Worm (Caenorhabditis elegans): ENCODE results near the gene C01G5.3.
A peak's percentile ranks its signal among the peaks of the same experiment; 100 is the strongest.

The C01G5.3 gene

DNA sequence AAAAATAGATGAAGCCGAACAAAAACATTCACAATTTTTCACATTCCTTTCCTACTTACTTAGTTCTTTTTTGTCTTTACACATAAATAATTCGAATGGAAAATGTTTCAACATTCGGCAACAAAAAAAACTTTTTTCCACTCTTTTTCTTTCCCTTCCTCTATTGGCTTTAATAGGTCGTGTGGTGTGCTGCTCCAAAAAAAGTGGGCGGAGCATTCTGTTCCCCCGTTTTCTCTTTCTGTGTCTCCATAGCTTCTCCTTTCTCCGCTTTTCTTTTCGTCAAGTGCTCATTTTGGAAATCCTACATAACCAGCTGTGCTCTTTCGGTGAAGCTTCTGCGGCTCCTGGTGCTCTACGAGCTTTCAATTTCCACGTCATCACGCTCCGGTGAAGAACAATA lies 5.4 kb downstream of the C01G5.3 start, which contains the start of gene C01G5.25:
TSS of gene C01G5.25 (plus strand) at position 250 of the 400 bp plus-strand sequence.
- no peak for TF ChIP-seq ztf-23 (GFP tag; IDR thresholded peaks at IDR 0.05)
- no peak for TF ChIP-seq flt-1 (GFP tag; IDR thresholded peaks at IDR 0.05)
- TF ChIP-seq med-1 (GFP tag; optimal IDR thresholded peaks at IDR 0.05; ENCODE audit: insufficient read depth) = no peak
- TF ChIP-seq klf-2 (GFP tag; conservative IDR thresholded peaks at IDR 0.05) = no peak
- TF ChIP-seq ref-1 (GFP tag; conservative IDR thresholded peaks at IDR 0.05) = no peak
- TF ChIP-seq T22C8.4 (GFP tag; IDR thresholded peaks at IDR 0.05) = no peak
- TF ChIP-seq cog-1 (tag; optimal IDR thresholded peaks at IDR 0.05) = no peak
- TF ChIP-seq ztf-29 (GFP tag; IDR thresholded peaks at IDR 0.05) = no peak
- no peak for TF ChIP-seq tab-1 (GFP tag; IDR thresholded peaks at IDR 0.05)

DNA sequence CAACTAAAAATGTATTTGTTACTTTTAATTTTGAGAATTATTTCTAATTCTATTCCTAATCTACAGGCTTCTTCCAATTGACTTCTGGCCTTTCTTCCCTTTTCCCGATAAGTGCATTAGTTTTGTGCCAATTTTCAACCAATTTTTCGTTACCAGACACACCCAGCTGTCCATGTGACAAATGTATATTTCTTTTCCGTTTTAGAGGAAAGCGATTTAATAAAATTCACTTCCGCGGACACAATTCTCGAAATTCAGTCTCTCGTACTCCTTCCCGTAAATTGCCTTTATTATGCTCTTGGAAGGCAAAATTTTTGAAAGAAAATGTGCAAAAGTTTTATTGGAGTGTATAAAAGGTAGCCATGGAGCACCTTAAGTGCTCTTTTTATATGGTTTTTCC lies 7.0 kb downstream of the C01G5.3 start:
- TF ChIP-seq T22C8.4 (GFP tag; IDR thresholded peaks at IDR 0.05) (no peak), ref-1 (GFP tag; conservative IDR thresholded peaks at IDR 0.05) (no peak), ztf-23 (GFP tag; IDR thresholded peaks at IDR 0.05) (no peak), flt-1 (GFP tag; IDR thresholded peaks at IDR 0.05) (no peak), ztf-29 (GFP tag; IDR thresholded peaks at IDR 0.05) (no peak)

DNA sequence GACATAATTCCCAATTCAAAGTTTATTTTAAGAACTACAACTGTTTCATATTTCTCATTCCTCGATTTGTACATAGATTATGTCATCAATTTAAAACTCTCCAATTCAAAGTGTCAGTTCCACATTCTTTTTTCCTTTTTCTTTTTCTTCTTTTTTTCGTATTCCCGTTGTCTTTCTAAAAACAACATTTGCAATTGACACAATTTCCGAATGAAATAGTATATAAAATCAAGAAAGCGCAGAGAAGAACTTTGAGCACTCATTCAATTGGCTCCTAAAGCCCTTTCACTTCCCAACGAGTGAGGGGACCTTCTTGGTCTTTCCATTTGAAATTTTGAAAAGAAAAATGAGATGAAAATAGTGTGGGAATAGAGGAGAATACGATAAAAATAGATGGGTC lies 11.4 kb downstream of the C01G5.3 start:
- TF ChIP-seq ref-1 (GFP tag; conservative IDR thresholded peaks at IDR 0.05) (no peak), ztf-23 (GFP tag; IDR thresholded peaks at IDR 0.05) (no peak), cog-1 (tag; optimal IDR thresholded peaks at IDR 0.05) (no peak), T22C8.4 (GFP tag; IDR thresholded peaks at IDR 0.05) (no peak)

DNA sequence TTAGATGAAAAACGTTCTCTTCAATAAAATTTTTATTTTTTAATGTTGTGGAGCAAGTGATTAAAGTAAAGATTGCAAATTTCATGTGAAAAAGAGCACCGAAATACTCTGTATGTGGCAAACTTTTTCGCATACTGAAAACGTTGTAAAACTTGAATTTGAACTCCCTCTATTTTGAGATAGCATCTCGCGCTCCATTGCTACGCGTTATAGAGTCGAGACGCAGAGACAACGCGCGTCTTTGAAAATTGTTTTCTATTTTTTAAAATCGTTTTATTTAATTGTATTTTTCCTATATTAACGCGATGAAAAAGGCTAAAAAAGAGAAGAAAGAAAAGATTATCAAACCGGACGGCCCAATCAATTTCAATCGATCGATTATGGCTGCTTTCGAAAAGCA lies 12.6 kb downstream of the C01G5.3 start, which contains the start of gene fan-1:
TSS of gene fan-1 (plus strand) at position 78 of the 400 bp plus-strand sequence.
- no peak for TF ChIP-seq flt-1 (GFP tag; IDR thresholded peaks at IDR 0.05)
- 0 out of 2 replicates have a peak, but pooled peaks have one; percentile 40 for TF ChIP-seq ztf-23 (GFP tag; IDR thresholded peaks at IDR 0.05)

DNA sequence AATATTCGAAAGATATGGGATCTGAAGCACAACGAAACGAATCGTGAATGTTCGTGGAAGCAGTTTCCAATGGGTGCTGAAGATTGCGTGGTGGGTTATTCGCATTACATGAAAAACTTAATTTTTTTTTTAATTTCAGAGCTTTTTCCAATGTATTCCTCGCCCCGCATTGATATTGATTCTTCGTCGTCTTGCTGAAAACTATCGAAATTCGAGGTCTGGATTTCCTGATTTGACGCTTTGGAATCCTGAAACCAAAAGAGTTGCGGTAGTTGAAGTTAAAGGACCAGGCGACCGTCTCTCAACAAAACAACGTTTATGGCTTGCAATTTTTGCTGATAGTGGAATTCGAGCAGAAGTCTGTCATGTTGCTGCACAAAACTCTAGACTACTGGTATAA lies 16.0 kb downstream of the C01G5.3 start:
- TF ChIP-seq ztf-29 (GFP tag; IDR thresholded peaks at IDR 0.05) (no peak), cog-1 (tag; optimal IDR thresholded peaks at IDR 0.05) (no peak), tab-1 (GFP tag; IDR thresholded peaks at IDR 0.05) (no peak), ref-1 (GFP tag; conservative IDR thresholded peaks at IDR 0.05) (no peak), med-1 (GFP tag; optimal IDR thresholded peaks at IDR 0.05; ENCODE audit: insufficient read depth) (no peak), ztf-23 (GFP tag; IDR thresholded peaks at IDR 0.05) (no peak), klf-2 (GFP tag; conservative IDR thresholded peaks at IDR 0.05) (no peak), T22C8.4 (GFP tag; IDR thresholded peaks at IDR 0.05) (no peak), flt-1 (GFP tag; IDR thresholded peaks at IDR 0.05) (no peak)

DNA sequence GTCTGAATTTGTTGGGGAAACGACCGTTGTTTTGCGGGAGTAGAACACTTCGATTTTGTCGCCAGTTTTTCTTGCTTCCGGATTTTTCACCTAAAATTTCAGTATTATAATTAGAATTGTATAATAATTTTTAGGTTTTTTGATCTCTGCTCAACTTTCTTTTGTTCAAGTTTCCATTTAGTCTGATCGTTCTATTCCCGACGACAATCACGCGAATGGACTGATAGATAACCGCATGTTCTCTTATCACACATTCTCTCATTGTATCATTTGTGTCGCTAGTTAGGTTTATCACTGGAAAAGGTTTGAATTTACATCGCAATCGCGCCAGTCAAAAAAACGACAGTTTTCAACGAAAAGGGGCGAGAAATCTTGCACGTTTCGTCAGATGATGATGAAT lies 18.9 kb downstream of the C01G5.3 start:
- TF ChIP-seq klf-2 (GFP tag; conservative IDR thresholded peaks at IDR 0.05) = no peak
- no peak for TF ChIP-seq flt-1 (GFP tag; IDR thresholded peaks at IDR 0.05)
- no peak for TF ChIP-seq cog-1 (tag; optimal IDR thresholded peaks at IDR 0.05)
- TF ChIP-seq ztf-29 (GFP tag; IDR thresholded peaks at IDR 0.05) = no peak
- no peak for TF ChIP-seq tab-1 (GFP tag; IDR thresholded peaks at IDR 0.05)
- no peak for TF ChIP-seq ztf-23 (GFP tag; IDR thresholded peaks at IDR 0.05)

DNA sequence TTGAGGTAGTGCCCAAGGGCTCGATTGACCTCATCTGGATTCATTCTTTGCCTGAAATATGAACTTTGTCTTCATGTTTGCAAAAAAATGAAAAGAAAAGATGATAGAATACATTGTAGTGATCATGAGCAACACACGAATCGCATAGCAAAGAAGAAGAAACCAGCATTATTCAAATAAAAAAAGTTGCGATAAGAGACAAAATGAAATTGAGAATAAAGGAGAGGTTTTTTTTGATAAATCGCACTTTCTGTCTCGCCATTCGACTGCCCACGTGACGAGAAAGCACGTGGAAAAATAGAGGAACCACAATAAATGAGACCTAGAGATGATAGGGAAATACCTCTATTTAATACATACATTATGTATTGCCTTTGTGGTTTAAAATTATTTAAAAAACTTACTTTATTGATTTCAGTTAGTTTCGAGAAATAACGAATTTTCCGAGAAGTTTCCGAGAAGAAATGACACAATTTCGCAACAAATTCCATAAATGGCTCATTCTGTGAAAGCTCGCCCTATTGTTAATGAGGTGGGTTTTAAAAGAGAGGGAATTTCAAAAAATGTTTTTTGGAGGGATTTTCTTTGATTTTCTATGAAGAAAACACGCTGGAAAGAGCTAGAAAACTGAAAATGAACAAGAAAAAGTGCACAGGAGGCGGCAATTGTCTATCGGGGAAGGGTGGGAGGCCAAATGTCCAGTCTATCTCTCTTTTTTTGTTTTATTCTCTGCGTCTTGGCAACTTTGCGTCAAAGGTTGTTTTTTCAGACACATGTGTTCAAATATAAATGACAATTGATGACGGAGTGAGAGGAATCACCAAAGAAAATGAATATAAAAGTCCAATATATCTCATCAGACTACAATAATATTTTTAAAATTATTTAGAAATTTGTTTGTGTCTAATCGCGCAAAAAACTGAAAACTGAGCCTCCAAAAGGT lies 19.7 kb downstream of the C01G5.3 start, which contains the start of gene paqr-1:
TSS of gene paqr-1 (minus strand) at position 51 of the 943 bp plus-strand sequence.
- no peak for TF ChIP-seq T22C8.4 (GFP tag; IDR thresholded peaks at IDR 0.05)
- TF ChIP-seq tab-1 (GFP tag; IDR thresholded peaks at IDR 0.05) = no peak
- no peak for TF ChIP-seq flt-1 (GFP tag; IDR thresholded peaks at IDR 0.05)
- TF ChIP-seq klf-2 (GFP tag; conservative IDR thresholded peaks at IDR 0.05) = no peak
- TF ChIP-seq ref-1 (GFP tag; conservative IDR thresholded peaks at IDR 0.05) = no peak
- TF ChIP-seq cog-1 (tag; optimal IDR thresholded peaks at IDR 0.05) = no peak
- no peak for TF ChIP-seq ztf-29 (GFP tag; IDR thresholded peaks at IDR 0.05)
- no peak for TF ChIP-seq med-1 (GFP tag; optimal IDR thresholded peaks at IDR 0.05; ENCODE audit: insufficient read depth)
- no peak for TF ChIP-seq ztf-23 (GFP tag; IDR thresholded peaks at IDR 0.05)

DNA sequence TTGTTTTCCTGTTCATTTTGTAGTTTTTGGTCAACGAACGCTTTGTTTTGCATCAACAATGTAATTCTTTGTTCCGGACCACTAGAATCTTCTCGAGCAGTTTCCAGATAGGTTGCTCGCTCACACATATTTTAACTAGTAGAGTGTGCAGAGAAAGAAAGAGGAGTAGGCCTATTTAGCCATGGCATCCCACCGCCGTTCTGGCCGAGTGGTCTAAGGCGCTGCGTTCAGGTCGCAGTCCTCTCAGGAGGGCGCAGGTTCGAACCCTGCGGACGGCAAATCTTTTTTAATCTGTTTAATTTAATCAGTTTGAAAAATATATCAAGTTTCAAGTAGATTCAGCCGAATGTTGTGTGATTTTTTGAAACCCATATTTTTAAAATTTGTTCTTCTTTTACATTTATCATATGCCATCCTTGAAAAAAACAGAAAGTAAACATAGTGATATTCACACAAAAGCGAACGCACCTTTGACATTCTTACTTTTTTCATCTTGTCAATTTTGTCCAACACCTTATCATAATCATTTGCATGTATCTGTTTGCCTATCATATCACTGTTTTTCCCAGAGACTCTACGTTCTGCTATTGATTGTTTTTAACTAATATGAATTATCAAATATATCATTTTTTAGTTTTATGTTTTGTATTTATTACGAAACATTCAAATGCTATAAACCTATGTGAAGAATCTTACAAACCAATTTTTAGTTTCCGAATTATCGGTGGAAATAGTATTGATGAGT lies 20.8 kb downstream of the C01G5.3 start, which contains the start of gene try-3:
TSS of gene try-3 (plus strand) at position 532 of the 745 bp plus-strand sequence.
- TF ChIP-seq tab-1 (GFP tag; IDR thresholded peaks at IDR 0.05) = peak; percentile 85
- peak; percentile 46; the same call in 1 of the 2 replicates for TF ChIP-seq T22C8.4 (GFP tag; IDR thresholded peaks at IDR 0.05)
- peak; percentile 43 for TF ChIP-seq med-1 (GFP tag; optimal IDR thresholded peaks at IDR 0.05; ENCODE audit: insufficient read depth)
- 0 out of 2 replicates have a peak, but pooled peaks have one; percentile 46 for TF ChIP-seq ztf-29 (GFP tag; IDR thresholded peaks at IDR 0.05)
- 0 out of 2 replicates have a peak, but pooled peaks have one; percentile 59 for TF ChIP-seq klf-2 (GFP tag; conservative IDR thresholded peaks at IDR 0.05)
- peak; percentile 56 for TF ChIP-seq cog-1 (tag; optimal IDR thresholded peaks at IDR 0.05)
- peak; percentile 84 for TF ChIP-seq ztf-23 (GFP tag; IDR thresholded peaks at IDR 0.05)
- TF ChIP-seq flt-1 (GFP tag; IDR thresholded peaks at IDR 0.05) = peak; percentile 92
- peak; percentile 71; the same call in 1 of the 2 replicates for TF ChIP-seq ref-1 (GFP tag; conservative IDR thresholded peaks at IDR 0.05)

DNA sequence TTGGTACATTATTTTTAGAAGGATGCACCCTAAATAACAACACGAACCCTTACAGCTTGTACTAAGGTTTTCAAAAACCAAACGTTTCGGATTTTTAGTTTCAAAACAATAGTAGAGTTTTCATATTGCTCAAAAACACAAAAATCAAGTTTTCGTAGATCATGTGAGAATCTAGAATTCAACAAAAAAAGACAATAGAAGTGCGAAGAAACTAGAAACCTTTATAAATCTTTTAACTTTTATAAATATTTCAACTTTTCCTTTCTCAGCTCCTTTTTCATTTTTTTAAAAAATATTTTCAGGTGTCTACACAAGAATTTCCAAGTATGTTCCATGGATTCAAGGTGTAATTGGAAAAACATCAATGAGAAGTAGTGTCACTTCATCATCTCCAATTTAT lies 24.4 kb downstream of the C01G5.3 start, which contains the start of gene best-9:
TSS of gene best-9 (plus strand) at position 301 of the 400 bp plus-strand sequence.
- no peak for TF ChIP-seq ztf-29 (GFP tag; IDR thresholded peaks at IDR 0.05)
- TF ChIP-seq flt-1 (GFP tag; IDR thresholded peaks at IDR 0.05) = no peak
- no peak for TF ChIP-seq klf-2 (GFP tag; conservative IDR thresholded peaks at IDR 0.05)
- TF ChIP-seq tab-1 (GFP tag; IDR thresholded peaks at IDR 0.05) = no peak
- no peak for TF ChIP-seq cog-1 (tag; optimal IDR thresholded peaks at IDR 0.05)
- TF ChIP-seq T22C8.4 (GFP tag; IDR thresholded peaks at IDR 0.05) = no peak
- no peak for TF ChIP-seq med-1 (GFP tag; optimal IDR thresholded peaks at IDR 0.05; ENCODE audit: insufficient read depth)
- TF ChIP-seq ztf-23 (GFP tag; IDR thresholded peaks at IDR 0.05) = no peak
- no peak for TF ChIP-seq ref-1 (GFP tag; conservative IDR thresholded peaks at IDR 0.05)
